Fruit fly (Drosophila melanogaster) Kc167 (cell line): Measurements from ENCODE around the gene rept.

ENCODE experiments used
- Myc ChIP-seq: fragments of >200 bp; optimal IDR thresholded peaks from 2 replicates; lab custom pipeline; 2017; ENCODE audit warnings: missing external identifiers
- Sin3A ChIP-seq: fragments of >200 bp; optimal IDR thresholded peaks from 2 replicates; lab custom pipeline; 2018; ENCODE audit warnings: missing external identifiers
- h ChIP-seq: fragments of >200 bp; optimal IDR thresholded peaks from 3 replicates; lab custom pipeline; 2018; ENCODE audit warnings: missing external identifiers
- insv ChIP-seq: fragments of >200 bp; optimal IDR thresholded peaks from 3 replicates; lab custom pipeline; 2018; ENCODE audit warnings: missing external identifiers
- psq ChIP-seq: fragments of >200 bp; optimal IDR thresholded peaks from 2 replicates; lab custom pipeline; 2017; ENCODE audit warnings: missing external identifiers
- ttk ChIP-seq: sonication (Bioruptor generic); optimal IDR thresholded peaks from 2 replicates; lab custom pipeline; 2017; ENCODE audit warnings: missing external identifiers

Gene rept

dm6 chr3L:19234922-19235702 is 20.0 kb upstream of the rept start, which contains the start of gene fz2:
TSS of gene fz2 (minus strand) at chr3L:19235373.
- TF ChIP-seq insv (lab: Kevin White, UChicago): no peak
- no peak for TF ChIP-seq h
- no peak for TF ChIP-seq Myc (lab: Kevin White, UChicago)
- TF ChIP-seq psq: no peak
- no peak for TF ChIP-seq Sin3A (lab: Kevin White, UChicago)
- no peak for TF ChIP-seq ttk

dm6 chr3L:19236060-19236459 is 19.1 kb upstream of the rept start, which contains the start of gene CG33647:
TSS of gene CG33647 (plus strand) at chr3L:19236360.
- TF ChIP-seq ttk (no peak), insv (lab: Kevin White, UChicago) (no peak), h (no peak), Myc (lab: Kevin White, UChicago) (no peak), Sin3A (lab: Kevin White, UChicago) (no peak), psq (no peak)

dm6 chr3L:19236554-19236953 is 18.6 kb upstream of the rept start:
- TF ChIP-seq psq (no peak), ttk (no peak), Sin3A (lab: Kevin White, UChicago) (no peak), h (no peak), Myc (lab: Kevin White, UChicago) (no peak), insv (lab: Kevin White, UChicago) (no peak)

dm6 chr3L:19237780-19238179 is 17.4 kb upstream of the rept start:
- TF ChIP-seq psq (no peak), ttk (no peak), h (no peak), Myc (lab: Kevin White, UChicago) (no peak), Sin3A (lab: Kevin White, UChicago) (no peak), insv (lab: Kevin White, UChicago) (no peak)

- TF ChIP-seq Sin3A (lab: Kevin White, UChicago) (no peak), Myc (lab: Kevin White, UChicago) (no peak), ttk (no peak), insv (lab: Kevin White, UChicago) (no peak), psq (no peak), h (no peak)
Observed at dm6 chr3L:19251643-19252042, 3.5 kb upstream of the rept start.

dm6 chr3L:19258199-19258598 is 3.1 kb downstream of the rept start:
- TF ChIP-seq insv (lab: Kevin White, UChicago) (no peak), h (no peak), psq (no peak)

dm6 chr3L:19260278-19260803 is 5.2 kb downstream of the rept start, which contains the start of gene nes:
TSS of gene nes (minus strand) at chr3L:19260679.
- TF ChIP-seq insv (lab: Kevin White, UChicago) (no peak), ttk (no peak), h (no peak), psq (no peak), Sin3A (lab: Kevin White, UChicago) (no peak), Myc (lab: Kevin White, UChicago) (no peak)

dm6 chr3L:19261213-19261612 is 6.1 kb downstream of the rept start, which contains the start of gene Bet1:
TSS of gene Bet1 (plus strand) at chr3L:19261394.
- no peak for TF ChIP-seq Myc (lab: Kevin White, UChicago)
- no peak for TF ChIP-seq Sin3A (lab: Kevin White, UChicago)
- no peak for TF ChIP-seq psq
- TF ChIP-seq ttk: no peak
- no peak for TF ChIP-seq insv (lab: Kevin White, UChicago)
- TF ChIP-seq h: no peak

- no peak for TF ChIP-seq insv (lab: Kevin White, UChicago)
- no peak for TF ChIP-seq psq
- no peak for TF ChIP-seq Sin3A (lab: Kevin White, UChicago)
- no peak for TF ChIP-seq ttk
- TF ChIP-seq Myc (lab: Kevin White, UChicago): no peak
- TF ChIP-seq h: no peak
Observed at dm6 chr3L:19261720-19262119, 6.6 kb downstream of the rept start.

dm6 chr3L:19263480-19264140 is 8.5 kb downstream of the rept start, which contains the start of the genes CG42374 and Mettl5:
TSS of gene CG42374 (plus strand) at chr3L:19263766.
TSS of gene Mettl5 (plus strand) at chr3L:19263766.
- no peak for TF ChIP-seq Myc (lab: Kevin White, UChicago)
- TF ChIP-seq h: no peak
- TF ChIP-seq psq: no peak
- no peak for TF ChIP-seq ttk
- TF ChIP-seq insv (lab: Kevin White, UChicago): no peak
- no peak for TF ChIP-seq Sin3A (lab: Kevin White, UChicago)

dm6 chr3L:19264141-19264487 is 9.0 kb downstream of the rept start, which contains the start of gene Max:
TSS of gene Max (minus strand) at chr3L:19264184.
- TF ChIP-seq Sin3A (lab: Kevin White, UChicago): no peak

dm6 chr3L:19265761-19266160 is 10.6 kb downstream of the rept start, which contains the start of gene CG45081:
TSS of gene CG45081 (plus strand) at chr3L:19266061.
- TF ChIP-seq h (no peak), psq (no peak), Myc (lab: Kevin White, UChicago) (no peak), ttk (no peak), Sin3A (lab: Kevin White, UChicago) (no peak), insv (lab: Kevin White, UChicago) (no peak)
